Worm (Caenorhabditis elegans) whole organism, L4/young adult: ENCODE results near the gene C16C8.14.
"Not testable (repeated sequence)": the region's sequence is repeated elsewhere in the genome, so short reads cannot be mapped to it uniquely, and the experiment has no call there.

Experiments used
- W03F9.2 ChIP-seq: fragments of 150-350 bp; optimal IDR thresholded peaks from 2 replicates; lab custom pipeline; 2014; ENCODE audit warnings: missing biosample characterization, missing genetic modification characterization
- dao-5 ChIP-seq: sonication (generic microtip); optimal IDR thresholded peaks from 2 replicates; lab custom pipeline; 2016; ENCODE audit warnings: missing genotype, missing genetic modification characterization, moderate library complexity, missing compliant biosample characterization
- him-1 ChIP-seq: sonication (generic microtip); optimal IDR thresholded peaks from 2 replicates; lab custom pipeline; 2016; ENCODE audit warnings: missing genotype, missing genetic modification reagents, missing genetic modification characterization, missing compliant biosample characterization

Gene C16C8.14

ce11 chrII:3459199-3459598 lies 9.6 kb downstream of the C16C8.14 start:
- TF ChIP-seq dao-5 (no peak), him-1 (tag; lab: Kevin White, UChicago) (no peak), W03F9.2 (tag; lab: Kevin White, UChicago) (no peak)

- no peak for TF ChIP-seq him-1 (tag; lab: Kevin White, UChicago)
- TF ChIP-seq W03F9.2 (tag; lab: Kevin White, UChicago) = no peak
- TF ChIP-seq dao-5 = no peak
These were observed 10.4 kb downstream of the C16C8.14 start, which contains the start of gene C16C8.7 for ce11 chrII:3460048-3460447. Gene C16C8.7 (minus strand): TSS chrII:3460148.

ce11 chrII:3461586-3461985 lies 12.0 kb downstream of the C16C8.14 start, which contains the start of gene C16C8.8:
Gene C16C8.8 (minus strand): TSS chrII:3461686.
- TF ChIP-seq dao-5 = no peak
- no peak for TF ChIP-seq W03F9.2 (tag; lab: Kevin White, UChicago)
- no peak for TF ChIP-seq him-1 (tag; lab: Kevin White, UChicago)

DNA sequence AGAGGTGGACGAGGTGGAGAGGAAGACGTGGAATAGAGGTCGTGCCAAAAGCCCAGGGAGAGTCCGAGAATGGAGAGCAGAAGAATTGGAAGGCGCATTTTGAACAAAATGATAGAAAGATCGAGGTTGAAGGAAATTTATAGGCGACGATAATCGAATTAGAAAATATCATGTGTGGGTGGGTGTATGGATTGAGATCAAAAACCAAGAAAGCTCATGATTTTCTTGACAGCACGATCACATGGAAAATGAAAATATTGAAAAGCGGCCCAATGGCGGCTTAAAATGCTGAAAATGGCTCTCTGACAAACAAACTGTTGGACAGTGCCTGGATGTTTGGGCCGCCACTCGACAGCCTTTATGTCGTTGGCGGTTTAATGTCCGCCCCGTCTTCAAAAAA lies 13.5 kb downstream of the C16C8.14 start, which contains the start of gene C16C8.9:
TSS of gene C16C8.9 (minus strand) at position 101 of the 400 bp plus-strand sequence.
- TF ChIP-seq dao-5 (no peak), him-1 (tag; lab: Kevin White, UChicago) (no peak)

DNA sequence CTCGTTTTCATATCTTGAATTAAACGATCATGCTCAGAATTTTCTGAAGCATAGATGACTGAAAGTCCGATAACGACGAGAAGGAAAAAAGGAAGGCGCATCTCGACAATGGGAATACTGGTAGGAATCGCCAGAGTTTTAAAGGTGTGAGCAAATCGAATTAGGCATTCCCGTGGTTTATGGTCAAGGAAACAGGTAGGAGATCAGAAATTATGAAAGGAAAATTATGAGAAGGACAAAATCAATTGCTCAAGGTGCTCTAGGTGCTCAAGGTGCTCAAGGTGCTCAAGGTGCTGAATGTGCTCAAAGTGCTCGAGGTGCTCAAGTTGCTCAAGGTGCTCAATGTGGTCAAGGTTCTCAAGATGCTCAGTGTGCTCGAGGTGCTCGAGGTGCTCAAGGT lies 15.0 kb downstream of the C16C8.14 start, which contains the start of gene C16C8.10:
TSS of gene C16C8.10 (minus strand) at position 101 of the 400 bp plus-strand sequence.
- TF ChIP-seq dao-5; W03F9.2 (tag; lab: Kevin White, UChicago); him-1 (tag; lab: Kevin White, UChicago): not testable (repeated sequence)

ce11 chrII:3470549-3470948 lies 20.9 kb downstream of the C16C8.14 start, which contains the start of gene Y49F6B.20:
Gene Y49F6B.20 (minus strand): TSS chrII:3470649.
- no peak for TF ChIP-seq dao-5
- TF ChIP-seq W03F9.2 (tag; lab: Kevin White, UChicago) = no peak
- TF ChIP-seq him-1 (tag; lab: Kevin White, UChicago) = no peak

- TF ChIP-seq dao-5 (no peak), W03F9.2 (tag; lab: Kevin White, UChicago) (no peak), him-1 (tag; lab: Kevin White, UChicago) (no peak)
These were observed 22.0 kb downstream of the C16C8.14 start, which contains the start of gene Y49F6B.13 for ce11 chrII:3471603-3472002. Gene Y49F6B.13 (minus strand): TSS chrII:3471703.

DNA sequence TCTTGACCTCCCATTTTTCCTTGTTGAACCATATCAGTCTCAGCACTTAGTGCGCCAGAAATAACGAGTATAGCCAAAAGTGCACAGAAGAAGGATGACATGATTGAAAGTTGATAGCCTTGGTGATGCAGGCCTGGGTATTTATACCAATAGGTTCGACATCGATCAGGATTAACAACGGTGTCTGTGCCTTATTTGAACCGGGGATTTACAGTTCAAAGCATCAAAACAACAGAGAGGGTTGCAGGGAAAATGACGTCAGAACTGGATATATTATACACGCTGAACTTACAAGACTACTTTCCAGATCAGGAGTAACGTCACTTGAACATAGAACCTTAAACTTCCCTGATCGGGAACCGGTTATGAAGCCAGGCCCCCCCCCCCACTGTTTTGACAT lies 22.7 kb downstream of the C16C8.14 start, which contains the start of gene Y49F6B.12:
TSS of gene Y49F6B.12 (minus strand) at position 101 of the 400 bp plus-strand sequence.
- no peak for TF ChIP-seq dao-5
- TF ChIP-seq W03F9.2 (tag; lab: Kevin White, UChicago) = no peak
- TF ChIP-seq him-1 (tag; lab: Kevin White, UChicago) = no peak

- no peak for TF ChIP-seq him-1 (tag; lab: Kevin White, UChicago)
- no peak for TF ChIP-seq W03F9.2 (tag; lab: Kevin White, UChicago)
- no peak for TF ChIP-seq dao-5
These were observed 23.2 kb downstream of the C16C8.14 start, which contains the start of gene Y49F6B.6 for ce11 chrII:3472817-3473216. Gene Y49F6B.6 (plus strand): TSS chrII:3473117.

ce11 chrII:3473744-3474143 lies 24.1 kb downstream of the C16C8.14 start, which contains the start of gene sdz-32:
Gene sdz-32 (plus strand): TSS chrII:3474044.
- TF ChIP-seq dao-5 = no peak
- no peak for TF ChIP-seq him-1 (tag; lab: Kevin White, UChicago)
- no peak for TF ChIP-seq W03F9.2 (tag; lab: Kevin White, UChicago)

ce11 chrII:3476536-3476935 lies 26.9 kb downstream of the C16C8.14 start:
- TF ChIP-seq dao-5 (no peak), W03F9.2 (tag; lab: Kevin White, UChicago) (no peak), him-1 (tag; lab: Kevin White, UChicago) (no peak)

DNA sequence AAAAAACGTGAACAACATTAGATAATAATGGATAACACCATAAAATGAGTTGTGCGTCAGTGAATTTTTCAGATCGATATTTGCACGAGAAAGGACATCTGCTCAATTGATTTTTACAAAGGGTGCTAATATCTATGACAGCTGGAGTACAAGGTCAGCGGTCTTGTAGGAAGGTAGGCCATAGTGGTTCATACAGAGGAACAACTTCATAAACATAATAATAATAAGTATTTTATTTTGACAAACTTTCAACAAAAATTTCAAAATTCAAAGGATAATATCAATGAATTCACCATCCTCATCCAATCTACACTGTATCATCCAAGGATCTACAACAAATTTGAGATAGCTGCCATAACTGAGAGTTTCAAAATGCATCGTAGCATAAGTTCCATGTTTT lies 27.6 kb downstream of the C16C8.14 start, which contains the start of gene fbxb-104:
TSS of gene fbxb-104 (minus strand) at position 101 of the 400 bp plus-strand sequence.
- TF ChIP-seq dao-5 (no peak), W03F9.2 (tag; lab: Kevin White, UChicago) (no peak), him-1 (tag; lab: Kevin White, UChicago) (no peak)

DNA sequence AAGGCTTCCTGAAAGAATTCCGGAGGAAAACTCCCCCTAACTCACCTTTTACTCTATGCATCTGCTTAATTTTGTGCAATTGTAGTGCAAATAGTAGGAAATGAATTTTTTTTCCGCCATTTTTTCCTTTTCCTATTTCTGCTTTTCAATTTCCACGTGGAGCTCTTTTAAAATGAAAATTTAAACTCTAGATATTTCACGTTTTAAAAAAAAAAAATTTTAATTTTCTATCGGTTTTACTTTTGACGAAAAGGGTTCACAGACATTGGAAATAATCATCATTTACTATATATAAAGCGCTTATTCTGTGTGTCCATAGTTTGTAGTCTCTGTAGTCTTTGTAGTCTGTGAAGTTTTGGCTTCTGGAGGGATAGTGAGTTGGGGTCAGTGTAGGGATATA lies 32.0 kb downstream of the C16C8.14 start, which contains the start of gene Y49F6B.8:
TSS of gene Y49F6B.8 (minus strand) at position 101 of the 400 bp plus-strand sequence.
- no peak for TF ChIP-seq him-1 (tag; lab: Kevin White, UChicago)
- TF ChIP-seq W03F9.2 (tag; lab: Kevin White, UChicago) = no peak

DNA sequence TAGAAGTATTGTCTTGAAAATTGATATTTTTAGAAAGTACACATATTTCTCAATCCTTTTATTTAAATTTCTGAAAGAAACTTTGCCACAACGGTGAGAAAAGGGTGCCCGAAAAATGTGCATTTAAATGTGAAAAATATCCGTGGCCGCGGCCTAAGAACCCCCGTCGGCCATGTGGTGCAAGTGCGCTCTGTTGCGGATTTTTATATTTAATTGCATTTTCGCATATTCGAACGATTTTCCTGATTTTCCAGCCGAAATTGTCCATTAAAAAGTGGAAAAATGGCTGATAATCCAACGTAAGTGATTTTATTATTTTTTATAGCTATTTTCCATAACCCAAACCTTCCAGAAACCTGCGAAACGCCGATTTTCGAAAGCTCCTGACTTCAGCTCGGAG lies 32.6 kb downstream of the C16C8.14 start, which contains the start of gene smu-2:
TSS of gene smu-2 (plus strand) at position 178 of the 400 bp plus-strand sequence.
- TF ChIP-seq dao-5 = no peak

ce11 chrII:3490797-3491196 lies 41.2 kb downstream of the C16C8.14 start, which contains the start of gene fbxb-112:
Gene fbxb-112 (plus strand): TSS chrII:3491097.
- not testable (repeated sequence) for TF ChIP-seq W03F9.2 (tag; lab: Kevin White, UChicago); him-1 (tag; lab: Kevin White, UChicago); dao-5
